Worm (Caenorhabditis elegans): ENCODE results near the gene ZK616.5.

DNA sequence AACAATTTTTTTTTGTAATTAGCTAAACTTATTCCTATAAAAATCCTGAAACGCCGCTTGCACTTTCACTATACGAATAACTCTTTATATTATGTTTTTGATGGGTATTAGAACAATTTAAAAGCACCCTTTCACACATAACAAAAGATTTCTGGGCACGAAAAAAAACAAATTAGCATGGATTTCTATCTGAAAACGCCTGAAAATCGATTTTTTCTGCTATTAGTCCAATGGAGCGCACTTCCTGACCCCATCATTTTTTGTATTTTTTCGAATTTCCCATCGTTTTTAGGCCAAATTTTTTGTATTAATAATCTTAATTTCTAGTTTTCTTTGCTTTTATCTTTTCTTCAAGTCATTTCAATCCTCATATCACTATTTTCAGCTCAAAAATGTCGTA, 22.3 kb upstream of the ZK616.5 start, which contains the start of gene F41H10.3:
- no peak for TF ChIP-seq klf-2 (GFP tag; conservative IDR thresholded peaks at IDR 0.05)
- TF ChIP-seq ztf-29 (GFP tag; IDR thresholded peaks at IDR 0.05), result no peak
- TF ChIP-seq med-1 (GFP tag; optimal IDR thresholded peaks at IDR 0.05; ENCODE audit: insufficient read depth), result no peak
- no peak for TF ChIP-seq flt-1 (GFP tag; IDR thresholded peaks at IDR 0.05)
- no peak for TF ChIP-seq ref-1 (GFP tag; conservative IDR thresholded peaks at IDR 0.05)
- TF ChIP-seq tab-1 (GFP tag; IDR thresholded peaks at IDR 0.05), result no peak
- TF ChIP-seq ztf-23 (GFP tag; IDR thresholded peaks at IDR 0.05), result no peak
